Fruit fly (Drosophila melanogaster): ENCODE measurements around the gene CG5157.

DNA sequence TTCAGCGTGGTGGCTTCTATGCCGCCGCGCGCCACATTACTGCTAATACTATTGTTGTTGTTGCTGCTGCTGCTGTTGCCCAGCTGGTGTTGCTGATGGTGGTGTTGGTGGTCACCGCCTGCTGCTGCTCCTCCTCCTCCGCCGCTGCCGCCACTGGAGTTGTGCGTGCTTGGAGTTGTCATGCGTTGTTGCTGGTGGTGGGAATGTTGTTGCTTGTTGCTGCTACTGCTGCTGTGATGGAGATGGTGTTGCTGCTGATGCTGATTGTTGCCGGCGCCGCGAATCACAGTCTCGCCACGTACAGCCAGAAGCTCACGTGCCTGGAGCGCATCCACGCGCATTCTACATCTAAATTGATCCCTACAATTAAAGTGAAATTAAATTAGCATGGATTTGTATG, 3.9 kb upstream of the CG5157 start:
- TF ChIP-seq ovo (GFP tag; optimal IDR thresholded peaks at IDR 0.05) = no peak
- TF ChIP-seq bab1 (GFP tag; optimal IDR thresholded peaks at IDR 0.05) = no peak
